Fruit fly (Drosophila melanogaster) whole organism: ENCODE data around the gene alpha-Man-IIb.

ENCODE experiments used
- EcR ChIP-seq, 2 experiments: fragments of >200 bp; optimal IDR thresholded peaks; 2 replicates each; lab custom pipeline; 2017; ENCODE audit warnings: missing biosample characterization in 2 of 2, missing genetic modification characterization in 2 of 2, missing genetic modification reagents in 2 of 2
- pan ChIP-seq: fragments of >200 bp; optimal IDR thresholded peaks from 2 replicates; lab custom pipeline; 2017
- psq ChIP-seq: fragments of >200 bp; optimal IDR thresholded peaks from 2 replicates; lab custom pipeline; 2017
- usp ChIP-seq: fragments of >200 bp; optimal IDR thresholded peaks from 2 replicates; lab custom pipeline; 2017; ENCODE audit warnings: missing biosample characterization, missing genetic modification characterization, mixed read lengths

dm6 chr3R:15792427-15792826 is 11.6 kb upstream of the alpha-Man-IIb start, which contains the start of gene Acyp2:
- TF ChIP-seq psq (lab: Kevin White, UChicago): no peak
- TF ChIP-seq pan (lab: Kevin White, UChicago): no peak
- TF ChIP-seq usp (GFP tag; lab: Kevin White, UChicago): no peak
- TF ChIP-seq EcR (GFP tag; optimal IDR thresholded peaks at IDR 0.05; lab: Kevin White, UChicago): no peak
